Fruit fly (Drosophila melanogaster) whole organism, embryonic: Measurements from ENCODE around the gene slf.

ENCODE experiments used
- Abd-B ChIP-seq: fragments of 200-800 bp; sonication (Bioruptor generic); optimal IDR thresholded peaks from 2 replicates; lab custom pipeline; 2018; ENCODE audit warnings: missing biosample characterization, mild to moderate bottlenecking, missing genetic modification characterization, moderate library complexity
- Bteb2 ChIP-seq: fragments of 200-800 bp; sonication (Bioruptor generic); optimal IDR thresholded peaks from 2 replicates; lab custom pipeline; 2016; ENCODE audit warnings: missing biosample characterization, missing genetic modification characterization
- CG10209 ChIP-seq: fragments of 200-800 bp; sonication (Bioruptor generic); optimal IDR thresholded peaks from 3 replicates; lab custom pipeline; 2017; ENCODE audit warnings: missing biosample characterization, mild to moderate bottlenecking, missing genetic modification characterization, missing genetic modification reagents
- CG10543 ChIP-seq: fragments of 200-800 bp; sonication (Bioruptor generic); optimal IDR thresholded peaks from 3 replicates; lab custom pipeline; 2017; ENCODE audit warnings: missing biosample characterization, mild to moderate bottlenecking, missing genetic modification characterization, moderate library complexity
- CG10959 ChIP-seq: fragments of 200-800 bp; sonication (Bioruptor generic); IDR thresholded peaks from 2 replicates; pipeline ENCODE4 v1.3.6; 2022; ENCODE audit warnings: missing biosample characterization, missing genetic modification characterization
- CG11085 ChIP-seq: fragments of 200-800 bp; sonication (Bioruptor generic); IDR thresholded peaks from 2 replicates; pipeline ENCODE4 v1.3.6; 2022; ENCODE audit warnings: missing biosample characterization, missing genetic modification characterization
- CG11093 ChIP-seq: fragments of 200-800 bp; sonication (Bioruptor generic); IDR thresholded peaks from 3 replicates; pipeline ENCODE4 v1.3.6; 2022; ENCODE audit warnings: missing biosample characterization, missing genetic modification characterization
- CG11398 ChIP-seq: fragments of 200-800 bp; sonication (Bioruptor generic); optimal IDR thresholded peaks from 2 replicates; lab custom pipeline; 2016; ENCODE audit warnings: missing biosample characterization, missing genetic modification characterization
- CG13775 ChIP-seq: fragments of 200-800 bp; sonication (Bioruptor generic); optimal IDR thresholded peaks from 3 replicates; lab custom pipeline; 2017; ENCODE audit warnings: missing biosample characterization, mild to moderate bottlenecking, missing genetic modification characterization
- CG17568 ChIP-seq: fragments of 200-800 bp; sonication (Bioruptor generic); optimal IDR thresholded peaks from 2 replicates; lab custom pipeline; 2018; ENCODE audit warnings: missing biosample characterization, mild to moderate bottlenecking, missing genetic modification characterization, moderate library complexity
- CG32532 ChIP-seq: fragments of 200-800 bp; sonication (Bioruptor generic); IDR thresholded peaks from 2 replicates; pipeline ENCODE4 v1.3.6; 2022; ENCODE audit warnings: missing biosample characterization, missing genetic modification characterization
- CG4820 ChIP-seq: fragments of 200-800 bp; sonication (Bioruptor generic); optimal IDR thresholded peaks from 3 replicates; lab custom pipeline; 2016; ENCODE audit warnings: missing biosample characterization, missing genetic modification characterization
- CG7271 ChIP-seq: fragments of 200-800 bp; sonication (Bioruptor generic); optimal IDR thresholded peaks from 2 replicates; lab custom pipeline; 2018; ENCODE audit warnings: missing biosample characterization, mild to moderate bottlenecking, missing genetic modification characterization, moderate library complexity
- CG7357 ChIP-seq: fragments of 200-800 bp; sonication (Bioruptor generic); IDR thresholded peaks from 3 replicates; pipeline ENCODE4 v1.3.6; 2022; ENCODE audit warnings: missing biosample characterization, missing genetic modification characterization
- CG7372 ChIP-seq: fragments of 200-800 bp; sonication (Bioruptor generic); IDR thresholded peaks from 2 replicates; pipeline ENCODE4 v1.3.6; 2022; ENCODE audit warnings: missing biosample characterization, missing genetic modification characterization
- Dbx ChIP-seq: fragments of 200-800 bp; sonication (Bioruptor generic); IDR thresholded peaks from 3 replicates; pipeline ENCODE4 v1.3.6; 2022; ENCODE audit warnings: missing biosample characterization, missing genetic modification characterization
- Fer1 ChIP-seq: fragments of 200-800 bp; sonication (Bioruptor generic); optimal IDR thresholded peaks from 2 replicates; lab custom pipeline; 2017; ENCODE audit warnings: missing biosample characterization, mild to moderate bottlenecking, missing genetic modification characterization
- Fer2 ChIP-seq: fragments of 200-800 bp; sonication (Bioruptor generic); optimal IDR thresholded peaks from 2 replicates; lab custom pipeline; 2018; ENCODE audit warnings: missing biosample characterization, mild to moderate bottlenecking, missing genetic modification characterization, moderate library complexity
- H2.0 ChIP-seq: fragments of 200-800 bp; sonication (Bioruptor generic); IDR thresholded peaks from 2 replicates; pipeline ENCODE4 v1.3.6; 2022; ENCODE audit warnings: missing biosample characterization, missing genetic modification characterization
- Hmx ChIP-seq: fragments of 200-800 bp; sonication (Bioruptor generic); optimal IDR thresholded peaks from 2 replicates; lab custom pipeline; 2016; ENCODE audit warnings: missing biosample characterization, missing genetic modification characterization
- Hr39 ChIP-seq: fragments of >200 bp; optimal IDR thresholded peaks from 2 replicates; lab custom pipeline; 2017
- Hr51 ChIP-seq, 2 experiments: fragments of 200-800 bp; sonication (Bioruptor generic); optimal IDR thresholded peaks; 2 replicates in 1 of 2; 3 replicates in 1 of 2; lab custom pipeline; 2016 to 2018; ENCODE audit warnings: missing biosample characterization in 2 of 2, missing genetic modification characterization in 2 of 2, mild to moderate bottlenecking in 1 of 2, moderate library complexity in 1 of 2
- Lim3 ChIP-seq: fragments of 200-800 bp; sonication (Bioruptor generic); IDR thresholded peaks from 2 replicates; pipeline ENCODE4 v1.3.6; 2022; ENCODE audit warnings: missing biosample characterization, missing genetic modification characterization
- Nf-YA ChIP-seq: fragments of 200-800 bp; sonication (Bioruptor generic); IDR thresholded peaks from 2 replicates; pipeline ENCODE4 v1.3.6; 2022; ENCODE audit warnings: missing biosample characterization, missing genetic modification characterization
- Optix ChIP-seq: fragments of 200-800 bp; sonication (Bioruptor generic); IDR thresholded peaks from 3 replicates; pipeline ENCODE4 v1.3.6; 2022; ENCODE audit warnings: missing biosample characterization, missing genetic modification characterization
- PHDP ChIP-seq: fragments of 200-800 bp; sonication (Bioruptor generic); optimal IDR thresholded peaks from 3 replicates; lab custom pipeline; 2018; ENCODE audit warnings: missing biosample characterization, mild to moderate bottlenecking, missing genetic modification characterization, moderate library complexity
- Pdp1 ChIP-seq, 2 experiments: fragments of 200-800 bp; sonication (Bioruptor generic); optimal IDR thresholded peaks; 3 replicates each; lab custom pipeline; 2016; ENCODE audit warnings: missing biosample characterization in 2 of 2, missing genetic modification characterization in 2 of 2, mild to moderate bottlenecking in 1 of 2, moderate library complexity in 1 of 2
- Sox100B ChIP-seq: fragments of 200-800 bp; sonication (Bioruptor generic); optimal IDR thresholded peaks from 3 replicates; lab custom pipeline; 2018; ENCODE audit warnings: missing biosample characterization, mild to moderate bottlenecking, missing genetic modification characterization
- Sox102F ChIP-seq: fragments of 200-800 bp; sonication (Bioruptor generic); optimal IDR thresholded peaks from 2 replicates; lab custom pipeline; 2018; ENCODE audit warnings: missing biosample characterization, mild to moderate bottlenecking, missing genetic modification characterization, moderate library complexity
- Ssrp ChIP-seq: fragments of 200-800 bp; sonication (Bioruptor generic); optimal IDR thresholded peaks from 2 replicates; lab custom pipeline; 2018; ENCODE audit warnings: missing biosample characterization, mild to moderate bottlenecking, missing genetic modification characterization, moderate library complexity
- Xrp1 ChIP-seq: fragments of 200-800 bp; sonication (Bioruptor generic); IDR thresholded peaks from 2 replicates; pipeline ENCODE4 v1.3.6; 2022; ENCODE audit warnings: missing biosample characterization, missing genetic modification characterization
- abd-A ChIP-seq: fragments of 200-800 bp; sonication (Bioruptor generic); optimal IDR thresholded peaks from 3 replicates; lab custom pipeline; 2019; ENCODE audit warnings: missing biosample characterization, mild to moderate bottlenecking, missing genetic modification characterization, moderate library complexity
- bowl ChIP-seq: fragments of 200-800 bp; sonication (Bioruptor generic); IDR thresholded peaks from 2 replicates; pipeline ENCODE4 v1.3.6; 2022; ENCODE audit warnings: missing biosample characterization, missing genetic modification characterization
- bsh ChIP-seq, 2 experiments: fragments of 200-800 bp; sonication (Bioruptor generic); optimal IDR thresholded peaks; 2 replicates each; lab custom pipeline; 2017 to 2018; ENCODE audit warnings: mild to moderate bottlenecking in 2 of 2, missing biosample characterization in 2 of 2, missing genetic modification characterization in 2 of 2, moderate library complexity in 1 of 2
- esg ChIP-seq: fragments of 200-800 bp; sonication (Bioruptor generic); conservative IDR thresholded peaks from 2 replicates; pipeline ENCODE4 v1.3.6; 2022; ENCODE audit warnings: missing biosample characterization, missing genetic modification characterization
- fd3F ChIP-seq: fragments of 200-800 bp; sonication (Bioruptor generic); optimal IDR thresholded peaks from 2 replicates; lab custom pipeline; 2018; ENCODE audit warnings: missing biosample characterization, mild to moderate bottlenecking, missing genetic modification characterization, moderate library complexity
- gt ChIP-seq: fragments of 200-800 bp; sonication (Bioruptor generic); IDR thresholded peaks from 2 replicates; pipeline ENCODE4 v1.3.6; 2022; ENCODE audit warnings: missing biosample characterization, missing genetic modification characterization
- her ChIP-seq: fragments of 200-800 bp; sonication (Bioruptor generic); optimal IDR thresholded peaks from 2 replicates; lab custom pipeline; 2016; ENCODE audit warnings: missing biosample characterization, missing genetic modification characterization
- kay ChIP-seq: fragments of 200-800 bp; sonication (Bioruptor generic); optimal IDR thresholded peaks from 2 replicates; lab custom pipeline; 2016; ENCODE audit warnings: missing biosample characterization, missing genetic modification characterization
- lab ChIP-seq: fragments of 200-800 bp; sonication (Bioruptor generic); optimal IDR thresholded peaks from 3 replicates; lab custom pipeline; 2017; ENCODE audit warnings: missing biosample characterization, missing genetic modification characterization, mild to moderate bottlenecking, moderate library complexity, missing genetic modification reagents
- maf-S ChIP-seq: fragments of 200-800 bp; sonication (Bioruptor generic); optimal IDR thresholded peaks from 2 replicates; lab custom pipeline; 2016; ENCODE audit warnings: missing biosample characterization, missing genetic modification characterization
- mld ChIP-seq: fragments of 200-800 bp; sonication (Bioruptor generic); IDR thresholded peaks from 3 replicates; pipeline ENCODE4 v1.3.6; 2022; ENCODE audit warnings: missing biosample characterization, missing genetic modification characterization; ENCODE audit not compliant: partially characterized antibody
- ro ChIP-seq: fragments of 200-800 bp; sonication (Bioruptor generic); IDR thresholded peaks from 2 replicates; pipeline ENCODE4 v1.3.6; 2022; ENCODE audit warnings: missing biosample characterization, missing genetic modification characterization
- sens ChIP-seq: fragments of 200-800 bp; sonication (Bioruptor generic); peaks from one replicate; lab custom pipeline; 2016; ENCODE audit warnings: missing biosample characterization, missing genetic modification characterization
- sqz ChIP-seq: fragments of 200-800 bp; sonication (Bioruptor generic); optimal IDR thresholded peaks from 3 replicates; lab custom pipeline; 2018; ENCODE audit warnings: missing biosample characterization, mild to moderate bottlenecking, missing genetic modification characterization
- sug ChIP-seq: fragments of 200-800 bp; optimal IDR thresholded peaks from 2 replicates; lab custom pipeline; 2019; ENCODE audit warnings: missing biosample characterization, mild to moderate bottlenecking, missing genetic modification characterization, moderate library complexity
- tio ChIP-seq: fragments of 200-800 bp; sonication (Bioruptor generic); optimal IDR thresholded peaks from 2 replicates; lab custom pipeline; 2017; ENCODE audit warnings: missing biosample characterization, missing genetic modification characterization, inconsistent platforms
- tup ChIP-seq: fragments of 200-800 bp; sonication (Bioruptor generic); optimal IDR thresholded peaks from 2 replicates; lab custom pipeline; 2016; ENCODE audit warnings: missing biosample characterization, mild to moderate bottlenecking, missing genetic modification characterization, moderate library complexity
- unpg ChIP-seq: fragments of 200-800 bp; sonication (Bioruptor generic); optimal IDR thresholded peaks from 3 replicates; lab custom pipeline; 2018; ENCODE audit warnings: missing biosample characterization, mild to moderate bottlenecking, missing genetic modification characterization, moderate library complexity
- yki ChIP-seq: fragments of >200 bp; optimal IDR thresholded peaks from 3 replicates; lab custom pipeline; 2018

The slf gene

dm6 chr2L:4837772-4838397 lies 36.2 kb upstream of the slf start, which contains the start of the genes tank and CG12194 (continued):
- TF ChIP-seq Sox100B (peak; percentile 92), PHDP (tag; lab: Kevin White, UChicago) (peak; percentile 99), her (GFP tag; lab: Kevin White, UChicago) (peak; percentile 97), Ssrp (peak; percentile 99), tup (GFP tag; lab: Kevin White, UChicago) (peak; percentile 99), Optix (peak; percentile 100), H2.0 (peak; percentile 99), CG10959 (GFP tag; lab: Robert Waterston, UW) (peak; percentile 99), yki (lab: Kevin White, UChicago) (no peak), kay (GFP tag; lab: Kevin White, UChicago) (peak; percentile 98), bsh (GFP tag; optimal IDR thresholded peaks at IDR 0.05; lab: Kevin White, UChicago) (peak; percentile 98 to 99), CG11398 (GFP tag; lab: Kevin White, UChicago) (peak; percentile 98), Sox102F (peak; percentile 100), sens (GFP tag; lab: Kevin White, UChicago) (peak; percentile 100), Pdp1 (GFP tag; optimal IDR thresholded peaks at IDR 0.05; lab: Kevin White, UChicago) (peak; percentile 98 to 99), tio (GFP tag; lab: Kevin White, UChicago) (peak; percentile 99), lab (GFP tag; lab: Kevin White, UChicago) (peak; percentile 99), CG7372 (GFP tag; lab: Robert Waterston, UW) (peak; percentile 98), Xrp1 (GFP tag; lab: Robert Waterston, UW) (peak; percentile 100), fd3F (GFP tag; lab: Kevin White, UChicago) (peak; percentile 97), Fer1 (GFP tag; lab: Kevin White, UChicago) (peak; percentile 98), Bteb2 (GFP tag; lab: Kevin White, UChicago) (peak; percentile 99), Dbx (GFP tag; lab: Robert Waterston, UW) (peak; percentile 98), Hr51 (GFP tag; optimal IDR thresholded peaks at IDR 0.05; lab: Kevin White, UChicago) (peak; percentile 99), gt (GFP tag; lab: Robert Waterston, UW) (peak; percentile 97), CG11085 (GFP tag; lab: Robert Waterston, UW) (peak; percentile 98), CG17568 (GFP tag; lab: Kevin White, UChicago) (peak; percentile 98), Fer2 (tag; lab: Kevin White, UChicago) (peak; percentile 78), mld (0 out of 3 replicates have a peak, but pooled peaks have one; percentile 38), abd-A (tag; lab: Kevin White, UChicago) (no peak), sqz (GFP tag; lab: Kevin White, UChicago) (no peak), CG7357 (peak; percentile 96), CG7271 (tag; lab: Kevin White, UChicago) (peak; percentile 96), CG11093 (GFP tag; lab: Robert Waterston, UW) (peak; percentile 99), Hmx (peak; percentile 92), Nf-YA (GFP tag; lab: Robert Waterston, UW) (peak; percentile 99), CG32532 (GFP tag; lab: Robert Waterston, UW) (peak; percentile 99), CG4820 (peak; percentile 98), bowl (GFP tag; lab: Robert Waterston, UW) (peak; percentile 97), Abd-B (GFP tag; lab: Kevin White, UChicago) (peak; percentile 99), Lim3 (GFP tag; lab: Robert Waterston, UW) (peak; percentile 97), sug (tag; lab: Kevin White, UChicago) (peak; percentile 87), CG10543 (GFP tag; lab: Kevin White, UChicago) (peak; percentile 81), Hr39 (lab: Kevin White, UChicago) (no peak), maf-S (GFP tag; lab: Kevin White, UChicago) (peak; percentile 99), CG10209 (GFP tag; lab: Kevin White, UChicago) (peak; percentile 99), ro (GFP tag; lab: Robert Waterston, UW) (peak; percentile 98), unpg (GFP tag; lab: Kevin White, UChicago) (peak; percentile 99), CG13775 (peak; percentile 99), esg (GFP tag; lab: Robert Waterston, UW) (peak; percentile 99)
